Worm (Caenorhabditis elegans) whole organism, L4 larva: ENCODE data around the gene K08E7.5.
A peak's percentile ranks its signal among the peaks of the same experiment; 100 is the strongest.

Experiments
- F10B5.3 ChIP-seq: sonication (generic microtip); optimal IDR thresholded peaks from 2 replicates; lab custom pipeline; 2016; ENCODE audit warnings: mild to moderate bottlenecking, missing genetic modification characterization, missing compliant biosample characterization
- F26F4.8 ChIP-seq: fragments of 200-800 bp; sonication (Bioruptor generic); conservative IDR thresholded peaks from 2 replicates; pipeline ENCODE4 v1.3.6; 2022; ENCODE audit warnings: missing genetic modification characterization, missing compliant biosample characterization
- F49E8.2 ChIP-seq: sonication (generic microtip); optimal IDR thresholded peaks from 2 replicates; lab custom pipeline; 2016; ENCODE audit warnings: missing compliant biosample characterization, mild to moderate bottlenecking, missing genetic modification characterization, borderline replicate concordance
- Y48G9A.11 ChIP-seq: fragments of 200-800 bp; sonication (Bioruptor generic); IDR thresholded peaks from 2 replicates; pipeline ENCODE4 v1.3.6; 2022; ENCODE audit warnings: missing genetic modification reagents, missing genetic modification characterization, missing compliant biosample characterization
- aha-1 ChIP-seq: fragments of 150-350 bp; peaks from one replicate; lab custom pipeline; 2014; ENCODE audit warnings: missing biosample characterization, missing genetic modification characterization
- ceh-32 ChIP-seq: sonication (generic microtip); optimal IDR thresholded peaks from 2 replicates; lab custom pipeline; 2016; ENCODE audit warnings: mild to moderate bottlenecking, missing genetic modification characterization, missing compliant biosample characterization; ENCODE audit not compliant: poor library complexity
- ceh-62 ChIP-seq: sonication (generic microtip); optimal IDR thresholded peaks from 2 replicates; lab custom pipeline; 2017; ENCODE audit warnings: missing biosample characterization, missing genetic modification characterization
- daf-16 ChIP-seq, 3 experiments: sonication (generic microtip); optimal IDR thresholded peaks; 2 replicates each; lab custom pipeline; 2016 to 2017; ENCODE audit warnings: missing genetic modification characterization in 3 of 3, missing genetic modification reagents in 3 of 3, mild to moderate bottlenecking in 2 of 3, missing compliant biosample characterization in 2 of 3, missing biosample characterization in 1 of 3, moderate library complexity in 1 of 3
- dve-1 ChIP-seq: sonication (generic microtip); optimal IDR thresholded peaks from 2 replicates; lab custom pipeline; 2017; ENCODE audit warnings: antibody characterized with exemption, mild to moderate bottlenecking, missing genetic modification characterization, missing compliant biosample characterization; ENCODE audit not compliant: insufficient read depth
- hif-1 ChIP-seq, 2 experiments: sonication (generic microtip); optimal IDR thresholded peaks; 2 replicates each; lab custom pipeline; 2016 to 2017; ENCODE audit warnings: missing compliant biosample characterization in 2 of 2, missing genetic modification characterization in 2 of 2, missing genetic modification reagents in 2 of 2, missing genotype in 2 of 2, mild to moderate bottlenecking in 1 of 2
- hlh-11 ChIP-seq: fragments of 200-800 bp; sonication (Bioruptor generic); optimal IDR thresholded peaks from 2 replicates; lab custom pipeline; 2018; ENCODE audit warnings: mild to moderate bottlenecking, missing genetic modification characterization, missing compliant biosample characterization
- hlh-30 ChIP-seq: sonication (generic microtip); optimal IDR thresholded peaks from 2 replicates; lab custom pipeline; 2017; ENCODE audit warnings: antibody characterized with exemption, mild to moderate bottlenecking, missing genetic modification characterization, missing compliant biosample characterization; ENCODE audit not compliant: insufficient read depth
- jun-1 ChIP-seq: fragments of 150-350 bp; optimal IDR thresholded peaks from 2 replicates; lab custom pipeline; 2014; ENCODE audit warnings: missing biosample characterization, missing genetic modification reagents, missing genetic modification characterization
- lin-1 ChIP-seq: fragments of 200-800 bp; sonication (Bioruptor generic); IDR thresholded peaks from 2 replicates; pipeline ENCODE4 v1.3.6; 2022; ENCODE audit warnings: missing genetic modification reagents, missing genetic modification characterization, missing compliant biosample characterization
- lin-15B ChIP-seq: fragments of 150-350 bp; sonication (generic microtip); optimal IDR thresholded peaks from 3 replicates; lab custom pipeline; 2014; ENCODE audit warnings: missing biosample characterization, missing genetic modification characterization
- lin-29 ChIP-seq: fragments of 200-800 bp; sonication (Bioruptor generic); IDR thresholded peaks from 2 replicates; pipeline ENCODE4 v1.3.6; 2022; ENCODE audit warnings: missing genetic modification reagents, missing genetic modification characterization, missing compliant biosample characterization
- lin-38 ChIP-seq: fragments of 200-800 bp; sonication (Bioruptor generic); IDR thresholded peaks from 2 replicates; pipeline ENCODE4 v1.3.6; 2022; ENCODE audit warnings: missing genetic modification reagents, missing genetic modification characterization, missing compliant biosample characterization
- lin-39 ChIP-seq: fragments of 150-350 bp; optimal IDR thresholded peaks from 2 replicates; lab custom pipeline; 2014; ENCODE audit warnings: missing biosample characterization, missing genetic modification reagents, missing genetic modification characterization
- mdt-29 ChIP-seq: fragments of 200-800 bp; sonication (Bioruptor generic); IDR thresholded peaks from 2 replicates; pipeline ENCODE4 v1.3.6; 2022; ENCODE audit warnings: missing genetic modification reagents, missing genetic modification characterization, missing compliant biosample characterization
- mep-1 ChIP-seq: fragments of 150-350 bp; sonication (generic microtip); optimal IDR thresholded peaks from 3 replicates; lab custom pipeline; 2014; ENCODE audit warnings: missing biosample characterization, missing genetic modification characterization
- nhr-10 ChIP-seq: fragments of 150-350 bp; optimal IDR thresholded peaks from 2 replicates; lab custom pipeline; 2014; ENCODE audit warnings: missing biosample characterization, missing genetic modification characterization
- nhr-102 ChIP-seq: sonication (generic microtip); optimal IDR thresholded peaks from 2 replicates; lab custom pipeline; 2016; ENCODE audit warnings: mild to moderate bottlenecking, missing genetic modification characterization, moderate library complexity, missing compliant biosample characterization
- nhr-11 ChIP-seq: fragments of 150-350 bp; optimal IDR thresholded peaks from 2 replicates; lab custom pipeline; 2014; ENCODE audit warnings: missing biosample characterization, missing genetic modification characterization
- nhr-25 ChIP-seq: sonication (generic microtip); optimal IDR thresholded peaks from 2 replicates; lab custom pipeline; 2017; ENCODE audit warnings: missing genetic modification characterization, mild to moderate bottlenecking, missing compliant biosample characterization, antibody characterized with exemption, moderate library complexity, borderline replicate concordance; ENCODE audit not compliant: insufficient read depth
- nhr-28 ChIP-seq: fragments of 150-350 bp; optimal IDR thresholded peaks from 2 replicates; lab custom pipeline; 2014; ENCODE audit warnings: missing biosample characterization, missing genetic modification characterization
- nhr-48 ChIP-seq: sonication (generic microtip); optimal IDR thresholded peaks from 2 replicates; lab custom pipeline; 2016; ENCODE audit warnings: mild to moderate bottlenecking, missing genetic modification characterization, missing compliant biosample characterization
- nhr-6 ChIP-seq: fragments of 150-350 bp; optimal IDR thresholded peaks from 2 replicates; lab custom pipeline; 2014; ENCODE audit warnings: missing biosample characterization, missing genetic modification characterization
- php-3 ChIP-seq: fragments of 200-800 bp; sonication (Bioruptor generic); IDR thresholded peaks from 2 replicates; pipeline ENCODE4 v1.3.6; 2022; ENCODE audit warnings: missing genetic modification reagents, missing genetic modification characterization, missing compliant biosample characterization
- set-16 ChIP-seq: fragments of 200-800 bp; sonication (Bioruptor generic); IDR thresholded peaks from 2 replicates; pipeline ENCODE4 v1.3.6; 2022; ENCODE audit warnings: missing genetic modification reagents, missing genetic modification characterization, missing compliant biosample characterization
- skn-1 ChIP-seq: fragments of 150-350 bp; optimal IDR thresholded peaks from 2 replicates; lab custom pipeline; 2014; ENCODE audit warnings: missing biosample characterization, missing genetic modification characterization
- unc-39 ChIP-seq: sonication (generic microtip); optimal IDR thresholded peaks from 2 replicates; lab custom pipeline; 2017; ENCODE audit warnings: missing biosample characterization, missing genetic modification characterization
- unc-62 ChIP-seq, 3 experiments: fragments of 150-350 bp in 1 of 3; sonication (generic microtip); optimal IDR thresholded peaks in 2 of 3; peaks in 1 of 3; 1 replicate in 1 of 3; 2 replicates in 2 of 3; lab custom pipeline; 2014 to 2017; ENCODE audit warnings: missing biosample characterization in 3 of 3, missing genetic modification characterization in 3 of 3, missing genetic modification reagents in 3 of 3, missing genotype in 1 of 3
- zag-1 ChIP-seq: fragments of 150-350 bp; optimal IDR thresholded peaks from 2 replicates; lab custom pipeline; 2014; ENCODE audit warnings: missing biosample characterization, missing genetic modification characterization
- zfp-2 ChIP-seq: sonication (generic microtip); optimal IDR thresholded peaks from 2 replicates; lab custom pipeline; 2016; ENCODE audit warnings: mild to moderate bottlenecking, missing genetic modification characterization, missing compliant biosample characterization
- zfp-3 ChIP-seq: fragments of 200-800 bp; sonication (Bioruptor generic); conservative IDR thresholded peaks from 2 replicates; pipeline ENCODE4 v1.3.6; 2022; ENCODE audit warnings: missing genetic modification reagents, missing genetic modification characterization, missing compliant biosample characterization

The K08E7.5 gene

ce11 chrIV:12615122-12615745, 42.1 kb downstream of the K08E7.5 start:
- TF ChIP-seq nhr-11 (peak; percentile 5), hif-1 (tag; optimal IDR thresholded peaks at IDR 0.05; lab: Kevin White, UChicago) (no peak), set-16 (GFP tag; lab: Robert Waterston, UW) (peak; percentile 26; the same call in 1 of the 2 replicates), lin-15B (tag; lab: Kevin White, UChicago) (no peak), unc-62 (GFP tag; optimal IDR thresholded peaks at IDR 0.05 in 1 of 2; lab: Kevin White, UChicago) (peak in 1 of 2 experiments; percentile 94), unc-62 (tag; optimal IDR thresholded peaks at IDR 0.05; lab: Kevin White, UChicago) (no peak), nhr-10 (tag; lab: Kevin White, UChicago) (no peak), ceh-32 (tag; lab: Kevin White, UChicago) (no peak), daf-16 (GFP tag; optimal IDR thresholded peaks at IDR 0.05; lab: Kevin White, UChicago) (no peak), daf-16 (tag; optimal IDR thresholded peaks at IDR 0.05; lab: Kevin White, UChicago) (no peak), hlh-11 (tag; lab: Kevin White, UChicago) (peak; percentile 14)

ce11 chrIV:12616943-12617689, 43.9 kb downstream of the K08E7.5 start:
- no peak for TF ChIP-seq unc-39 (tag; lab: Kevin White, UChicago)
- TF ChIP-seq unc-62 (GFP tag; optimal IDR thresholded peaks at IDR 0.05 in 1 of 2; lab: Kevin White, UChicago): no peak
- TF ChIP-seq unc-62 (tag; optimal IDR thresholded peaks at IDR 0.05; lab: Kevin White, UChicago): no peak
- peak; percentile 5 for TF ChIP-seq mep-1 (tag; lab: Kevin White, UChicago)
- TF ChIP-seq nhr-102: no peak
- peak; percentile 9 for TF ChIP-seq nhr-6 (tag; lab: Kevin White, UChicago)
- TF ChIP-seq Y48G9A.11 (GFP tag; lab: Robert Waterston, UW): no peak
- TF ChIP-seq nhr-48: no peak
- TF ChIP-seq lin-1 (GFP tag; lab: Robert Waterston, UW): no peak
- no peak for TF ChIP-seq zag-1 (tag; lab: Kevin White, UChicago)
- TF ChIP-seq mdt-29 (GFP tag; lab: Robert Waterston, UW): no peak
- TF ChIP-seq zfp-3 (GFP tag; lab: Robert Waterston, UW): no peak
- TF ChIP-seq F49E8.2 (tag; lab: Kevin White, UChicago): no peak
- TF ChIP-seq jun-1 (tag; lab: Kevin White, UChicago): no peak
- peak; percentile 31; the same call in 1 of the 2 replicates for TF ChIP-seq set-16 (GFP tag; lab: Robert Waterston, UW)
- no peak for TF ChIP-seq F26F4.8 (GFP tag; lab: Robert Waterston, UW)
- no peak for TF ChIP-seq nhr-28 (tag; lab: Kevin White, UChicago)
- TF ChIP-seq F10B5.3: no peak
- TF ChIP-seq nhr-25: no peak
- TF ChIP-seq hlh-30: no peak
- TF ChIP-seq lin-39 (tag; lab: Kevin White, UChicago): no peak
- TF ChIP-seq lin-29 (GFP tag; lab: Robert Waterston, UW): no peak
- peak; percentile 4 for TF ChIP-seq hlh-11 (tag; lab: Kevin White, UChicago)

ce11 chrIV:12617934-12618333, 44.8 kb downstream of the K08E7.5 start:
- TF ChIP-seq aha-1 (tag; lab: Kevin White, UChicago) (peak; percentile 14), Y48G9A.11 (GFP tag; lab: Robert Waterston, UW) (no peak), lin-38 (GFP tag; lab: Robert Waterston, UW) (peak; percentile 54), F49E8.2 (tag; lab: Kevin White, UChicago) (no peak), hif-1 (tag; optimal IDR thresholded peaks at IDR 0.05; lab: Kevin White, UChicago) (no peak), skn-1 (no peak)

ce11 chrIV:12618877-12619276, 45.7 kb downstream of the K08E7.5 start:
- TF ChIP-seq daf-16 (GFP tag; optimal IDR thresholded peaks at IDR 0.05; lab: Kevin White, UChicago): no peak
- peak; percentile 42 for TF ChIP-seq daf-16 (tag; optimal IDR thresholded peaks at IDR 0.05; lab: Kevin White, UChicago)
- TF ChIP-seq ceh-62: no peak
- TF ChIP-seq zfp-2 (tag; lab: Kevin White, UChicago): no peak
- TF ChIP-seq dve-1 (tag; lab: Kevin White, UChicago): peak; percentile 22
- TF ChIP-seq php-3 (GFP tag; lab: Robert Waterston, UW): no peak
- TF ChIP-seq, all 104 proteins: peak for 2
